Fruit fly (Drosophila melanogaster): ENCODE data around the gene Nplp4.

Nplp4 gene

dm6 chr2L:2008114-2008513 is at the start of gene Nplp4:
Gene Nplp4 (plus strand): TSS chr2L:2008414.
- TF ChIP-seq noc (tag; optimal IDR thresholded peaks at IDR 0.05): no peak

- TF ChIP-seq noc (tag; optimal IDR thresholded peaks at IDR 0.05): no peak
These were observed 48.8 kb upstream of the Nplp4 start for dm6 chr2L:1959420-1959819.

- TF ChIP-seq noc (tag; optimal IDR thresholded peaks at IDR 0.05): no peak
These were observed 48.2 kb upstream of the Nplp4 start for dm6 chr2L:1960056-1960455.

- no peak for TF ChIP-seq noc (tag; optimal IDR thresholded peaks at IDR 0.05)
These were observed 46.2 kb upstream of the Nplp4 start for dm6 chr2L:1961932-1962496.

- no peak for TF ChIP-seq noc (tag; optimal IDR thresholded peaks at IDR 0.05)
These were observed 40.9 kb upstream of the Nplp4 start for dm6 chr2L:1967301-1967700.

DNA sequence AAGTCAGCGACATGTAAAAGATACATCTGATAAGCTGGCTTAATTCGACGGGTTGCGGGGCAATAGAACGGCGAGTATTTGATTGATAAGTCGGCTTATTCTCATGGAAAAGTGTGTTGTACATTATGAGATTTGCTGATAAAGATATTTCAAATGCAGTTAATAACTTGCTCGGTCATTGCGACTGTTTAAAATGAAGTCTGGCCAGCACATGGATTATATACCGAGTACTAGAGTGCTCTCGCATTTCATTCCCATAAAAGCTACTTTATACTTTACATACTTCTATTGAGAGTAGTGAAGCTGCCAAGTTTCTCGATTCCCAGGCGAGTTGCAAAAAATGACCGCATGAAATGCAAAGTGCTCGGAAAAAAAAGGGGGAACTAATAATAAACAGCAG is 40.4 kb upstream of the Nplp4 start:
- no peak for TF ChIP-seq noc (tag; optimal IDR thresholded peaks at IDR 0.05)

DNA sequence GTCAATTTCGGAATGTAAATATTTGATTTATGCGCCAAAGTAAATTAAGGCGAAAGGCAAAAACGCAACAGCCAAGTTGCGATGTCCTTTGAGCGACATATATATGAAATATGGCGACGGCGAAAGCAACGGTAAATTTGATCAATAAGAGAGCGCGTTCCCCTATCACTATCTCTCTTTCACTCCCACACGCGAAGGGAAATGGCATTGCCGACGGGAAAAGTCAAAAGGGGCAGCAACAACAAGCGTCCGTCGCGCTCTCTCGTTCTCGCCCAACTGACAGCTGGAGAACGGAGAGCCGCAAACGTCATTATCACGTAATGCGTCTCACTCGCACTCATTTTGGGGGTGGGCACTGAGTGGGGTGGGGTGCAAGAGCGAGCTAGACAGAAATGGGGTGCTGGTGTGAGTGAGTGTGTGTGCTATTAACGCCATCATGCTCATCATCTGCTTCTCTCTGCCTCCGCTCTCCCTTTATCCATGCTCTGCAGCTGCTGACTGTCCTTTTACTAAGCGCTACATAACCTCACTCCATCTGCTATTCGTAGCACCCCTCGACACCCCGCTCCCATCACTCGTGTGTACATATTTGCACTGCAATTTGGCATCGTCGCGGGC is 37.8 kb upstream of the Nplp4 start, which contains the start of gene erm:
Gene erm (minus strand): TSS at position 51 of the 618 bp plus-strand sequence.
- TF ChIP-seq noc (tag; optimal IDR thresholded peaks at IDR 0.05): no peak

dm6 chr2L:1972450-1973119 is 35.6 kb upstream of the Nplp4 start:
- no peak for TF ChIP-seq noc (tag; optimal IDR thresholded peaks at IDR 0.05)

- TF ChIP-seq noc (tag; optimal IDR thresholded peaks at IDR 0.05): no peak
These were observed 34.3 kb upstream of the Nplp4 start, which contains the start of gene Der-1 for dm6 chr2L:1973957-1974356. Gene Der-1 (plus strand): TSS chr2L:1973957.

DNA sequence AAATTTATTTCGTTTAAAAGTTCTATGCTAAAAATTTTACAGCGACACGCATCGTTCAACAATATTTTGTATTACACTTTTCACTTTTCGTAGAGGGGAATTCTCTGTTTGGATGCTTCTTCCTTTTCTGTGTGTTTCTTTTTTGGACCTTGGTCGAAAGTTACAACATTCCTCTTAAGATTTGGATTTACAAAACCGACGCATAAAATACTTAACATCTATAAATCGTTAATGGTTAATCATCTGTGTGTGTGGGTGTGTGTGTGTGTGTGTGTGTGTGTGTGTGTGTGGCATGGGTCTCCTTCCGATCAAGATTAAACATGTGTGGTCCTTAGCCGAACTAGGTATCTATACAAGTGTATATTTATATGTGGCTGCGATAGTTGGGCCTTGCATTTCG is 32.7 kb upstream of the Nplp4 start:
- TF ChIP-seq noc (tag; optimal IDR thresholded peaks at IDR 0.05): no peak

- TF ChIP-seq noc (tag; optimal IDR thresholded peaks at IDR 0.05): no peak
These were observed 28.9 kb upstream of the Nplp4 start for dm6 chr2L:1979196-1979818.

- no peak for TF ChIP-seq noc (tag; optimal IDR thresholded peaks at IDR 0.05)
These were observed 27.4 kb upstream of the Nplp4 start, which contains the start of the genes CG15356 and CG15362 for dm6 chr2L:1980708-1981339. Gene CG15356 (minus strand): TSS chr2L:1980755. Gene CG15362 (plus strand): TSS chr2L:1981176.

dm6 chr2L:1981726-1982367 is 26.4 kb upstream of the Nplp4 start, which contains the start of gene CG7289:
Gene CG7289 (plus strand): TSS chr2L:1982217.
- TF ChIP-seq noc (tag; optimal IDR thresholded peaks at IDR 0.05): no peak

- TF ChIP-seq noc (tag; optimal IDR thresholded peaks at IDR 0.05): peak; percentile 82
These were observed 21.6 kb upstream of the Nplp4 start for dm6 chr2L:1986343-1987280.
